Fruit fly (Drosophila melanogaster): ENCODE data around the gene SNF4Agamma.

The SNF4Agamma gene

DNA sequence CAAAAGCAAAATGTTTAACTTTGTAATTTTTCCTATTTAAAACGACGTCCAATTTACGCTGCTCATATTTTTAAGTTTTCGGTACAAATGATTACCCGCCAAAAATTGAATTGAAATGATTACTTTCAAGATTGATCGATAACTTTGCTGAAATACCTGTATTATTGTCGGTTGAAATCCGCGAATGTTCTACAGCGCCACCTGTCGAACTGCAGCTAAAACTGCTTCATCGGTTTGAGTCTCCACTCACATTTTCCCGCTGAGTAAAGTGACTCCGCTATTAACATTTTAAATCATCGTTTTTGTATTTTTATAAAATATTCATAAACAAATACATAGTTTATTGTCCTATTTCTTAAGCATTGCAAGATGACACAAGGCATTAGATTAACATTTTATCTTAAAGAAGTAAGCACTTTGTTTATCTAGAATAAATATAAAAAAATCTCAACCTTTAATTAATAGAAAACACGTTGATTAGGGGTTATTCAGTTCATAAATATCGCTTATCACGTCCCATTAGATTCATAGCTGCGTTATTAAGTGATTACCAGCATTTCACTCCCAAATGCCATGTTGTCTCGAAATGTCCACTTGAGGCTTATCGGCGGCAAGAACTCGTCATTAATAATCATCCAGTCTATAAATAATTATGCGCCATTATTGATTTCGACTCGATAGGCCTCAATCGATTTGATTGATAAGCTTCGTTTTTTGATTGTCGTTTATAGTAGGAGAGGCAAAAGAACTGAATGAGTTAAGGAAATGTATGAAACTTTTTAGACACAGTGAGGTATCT is 39.3 kb downstream of the SNF4Agamma start (continued):
- TF ChIP-seq ato (GFP tag; IDR thresholded peaks at IDR 0.05; ENCODE audit: partially characterized antibody) (peak; percentile 26; the same call in 1 of the 2 replicates), zen (tag; optimal IDR thresholded peaks at IDR 0.05) (peak; percentile 1), ci (GFP tag; IDR thresholded peaks at IDR 0.05) (0 out of 3 replicates have a peak, but pooled peaks have one; percentile 32), sd (tag; optimal IDR thresholded peaks at IDR 0.05) (peak; percentile 66), CG11560 (tag; IDR thresholded peaks at IDR 0.05) (peak; percentile 75; the same call in 2 of the 3 replicates), shn (GFP tag; optimal IDR thresholded peaks at IDR 0.05) (no peak), chn (GFP tag; optimal IDR thresholded peaks at IDR 0.05) (no peak), D19A (tag; optimal IDR thresholded peaks at IDR 0.05) (peak; percentile 8), CG42726 (GFP tag; IDR thresholded peaks at IDR 0.05; ENCODE audit: partially characterized antibody) (peak; percentile 44), BtbVII (GFP tag; optimal IDR thresholded peaks at IDR 0.05) (peak; percentile 13), CG34376 (GFP tag; optimal IDR thresholded peaks at IDR 0.05) (peak; percentile 37)

DNA sequence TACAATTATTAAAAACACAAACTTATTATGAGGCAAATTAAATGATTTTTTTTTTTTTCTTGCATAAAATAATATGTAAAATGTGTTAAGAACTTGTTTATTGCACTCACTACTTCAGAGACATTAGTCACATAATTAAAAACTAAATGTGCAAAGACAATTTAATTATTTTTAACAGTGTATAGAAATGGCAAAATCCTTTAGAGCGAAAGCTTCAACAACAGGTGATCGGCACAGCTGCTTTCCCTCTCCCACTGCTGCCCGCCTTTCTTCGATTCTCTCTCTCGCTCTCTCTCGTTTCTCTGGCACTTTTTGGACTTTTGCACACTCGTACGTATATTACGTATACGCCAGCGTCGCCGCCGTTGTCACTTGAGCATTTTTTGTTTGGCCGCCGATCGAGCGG is 39.9 kb downstream of the SNF4Agamma start:
- TF ChIP-seq CG9932 (GFP tag; IDR thresholded peaks at IDR 0.05): 0 out of 2 replicates have a peak, but pooled peaks have one; percentile 10
- TF ChIP-seq Gsc (GFP tag; IDR thresholded peaks at IDR 0.05): no peak
- TF ChIP-seq Rfx (GFP tag; IDR thresholded peaks at IDR 0.05): peak; percentile 28
- peak; percentile 8 for TF ChIP-seq Fer1 (GFP tag; optimal IDR thresholded peaks at IDR 0.05)
- TF ChIP-seq CG6765 (GFP tag; optimal IDR thresholded peaks at IDR 0.05): peak; percentile 8
- peak in 1 of 2 experiments; percentile 56 for TF ChIP-seq Pdp1 (GFP tag; optimal IDR thresholded peaks at IDR 0.05)
- TF ChIP-seq MBD-R2 (GFP tag; IDR thresholded peaks at IDR 0.05): peak; percentile 20; the same call in 1 of the 2 replicates
- peak in 1 of 2 experiments; percentile 53 for TF ChIP-seq Trl (optimal IDR thresholded peaks at IDR 0.05)
- TF ChIP-seq Trl (GFP tag; optimal IDR thresholded peaks at IDR 0.05): no peak
- peak; percentile 14 for TF ChIP-seq CG3281 (GFP tag; optimal IDR thresholded peaks at IDR 0.05)
- TF ChIP-seq CG30403 (GFP tag; optimal IDR thresholded peaks at IDR 0.05): peak; percentile 27
- peak; percentile 32 for TF ChIP-seq CG2678 (tag; optimal IDR thresholded peaks at IDR 0.05)
- peak; percentile 29 for TF ChIP-seq CG9727 (GFP tag; optimal IDR thresholded peaks at IDR 0.05)
- no peak for TF ChIP-seq pho (GFP tag; optimal IDR thresholded peaks at IDR 0.05)
- TF ChIP-seq CG32532 (GFP tag; IDR thresholded peaks at IDR 0.05): peak; percentile 47; the same call in 1 of the 2 replicates
- TF ChIP-seq gfzf (GFP tag; optimal IDR thresholded peaks at IDR 0.05): no peak
- no peak for TF ChIP-seq oc (tag; optimal IDR thresholded peaks at IDR 0.05)
- 0 out of 2 replicates have a peak, but pooled peaks have one; percentile 7 for TF ChIP-seq CG4730 (GFP tag; IDR thresholded peaks at IDR 0.05)
- TF ChIP-seq row (GFP tag; IDR thresholded peaks at IDR 0.05): peak; percentile 40; the same call in 2 of the 3 replicates
- 0 out of 2 replicates have a peak, but pooled peaks have one; percentile 37 for TF ChIP-seq Atf6 (GFP tag; IDR thresholded peaks at IDR 0.05)
- TF ChIP-seq CG15514 (GFP tag; optimal IDR thresholded peaks at IDR 0.05): peak; percentile 5
- peak; percentile 9 for TF ChIP-seq kah (GFP tag; optimal IDR thresholded peaks at IDR 0.05)
- peak; percentile 11 for TF ChIP-seq Dek (tag; optimal IDR thresholded peaks at IDR 0.05)
- 0 out of 2 replicates have a peak, but pooled peaks have one; percentile 17 for TF ChIP-seq seq (GFP tag; IDR thresholded peaks at IDR 0.05)
- TF ChIP-seq CG2120 (GFP tag; optimal IDR thresholded peaks at IDR 0.05): peak; percentile 41
- 0 out of 2 replicates have a peak, but pooled peaks have one; percentile 10 for TF ChIP-seq slbo (GFP tag; IDR thresholded peaks at IDR 0.05)
- peak; percentile 26; the same call in 1 of the 2 replicates for TF ChIP-seq Xrp1 (GFP tag; IDR thresholded peaks at IDR 0.05)
- peak; percentile 21 for TF ChIP-seq Sox102F (GFP tag; optimal IDR thresholded peaks at IDR 0.05)
- TF ChIP-seq dmrt99B (tag; optimal IDR thresholded peaks at IDR 0.05): peak; percentile 16
- TF ChIP-seq lilli (GFP tag; optimal IDR thresholded peaks at IDR 0.05): peak; percentile 10
- TF ChIP-seq CG7839 (tag; optimal IDR thresholded peaks at IDR 0.05): peak; percentile 16
- TF ChIP-seq tup (GFP tag; optimal IDR thresholded peaks at IDR 0.05): no peak
- no peak for TF ChIP-seq hkb (optimal IDR thresholded peaks at IDR 0.05)
- TF ChIP-seq hkb (GFP tag; IDR thresholded peaks at IDR 0.05): peak; percentile 36; the same call in 1 of the 2 replicates
- no peak; the same call in 2 of the 3 replicates for TF ChIP-seq B-H1 (GFP tag; IDR thresholded peaks at IDR 0.05)
- TF ChIP-seq crp (GFP tag; optimal IDR thresholded peaks at IDR 0.05): peak in 1 of 2 experiments; percentile 22
